Worm (Caenorhabditis elegans) whole organism, L4 larva: ENCODE results near the gene ipla-5.
A peak's percentile ranks its signal among the peaks of the same experiment; 100 is the strongest.

Source experiments
- F26F4.8 ChIP-seq: fragments of 200-800 bp; sonication (Bioruptor generic); conservative IDR thresholded peaks from 2 replicates; pipeline ENCODE4 v1.3.6; 2022; ENCODE audit warnings: missing genetic modification characterization, missing compliant biosample characterization
- F49E8.2 ChIP-seq: sonication (generic microtip); optimal IDR thresholded peaks from 2 replicates; lab custom pipeline; 2016; ENCODE audit warnings: missing compliant biosample characterization, mild to moderate bottlenecking, missing genetic modification characterization, borderline replicate concordance
- R02D3.7 ChIP-seq: fragments of 150-350 bp; sonication (generic microtip); optimal IDR thresholded peaks from 3 replicates; lab custom pipeline; 2014; ENCODE audit warnings: missing biosample characterization, missing genetic modification characterization
- Y105C5A.15 ChIP-seq: fragments of 200-800 bp; sonication (Bioruptor generic); IDR thresholded peaks from 2 replicates; pipeline ENCODE4 v1.3.6; 2022; ENCODE audit warnings: missing genetic modification characterization, missing compliant biosample characterization
- Y75B8A.6 ChIP-seq: fragments of 200-800 bp; sonication (Bioruptor generic); IDR thresholded peaks from 2 replicates; pipeline ENCODE4 v1.3.6; 2022; ENCODE audit warnings: missing genetic modification reagents, missing genetic modification characterization, missing compliant biosample characterization
- ZK546.5 ChIP-seq, 2 experiments: sonication (generic microtip); optimal IDR thresholded peaks; 2 replicates each; lab custom pipeline; 2017; ENCODE audit warnings: missing biosample characterization in 2 of 2, missing genetic modification characterization in 2 of 2
- ama-1 ChIP-seq: fragments of 150-350 bp; optimal IDR thresholded peaks from 2 replicates; lab custom pipeline; 2014; ENCODE audit warnings: inconsistent platforms, mixed read lengths
- arid-1 ChIP-seq: fragments of 200-800 bp; sonication (Bioruptor generic); conservative IDR thresholded peaks from 2 replicates; pipeline ENCODE4 v1.3.6; 2022; ENCODE audit warnings: missing genetic modification reagents, missing genetic modification characterization, missing compliant biosample characterization
- ceh-28 ChIP-seq: fragments of 150-350 bp; optimal IDR thresholded peaks from 2 replicates; lab custom pipeline; 2014; ENCODE audit warnings: missing biosample characterization, missing genetic modification reagents, missing genetic modification characterization
- ceh-82 ChIP-seq: sonication (generic microtip); optimal IDR thresholded peaks from 2 replicates; lab custom pipeline; 2017; ENCODE audit warnings: missing biosample characterization, missing genetic modification characterization
- ces-1 ChIP-seq: fragments of 150-350 bp; sonication (generic microtip); optimal IDR thresholded peaks from 4 replicates; lab custom pipeline; 2014; ENCODE audit warnings: missing biosample characterization, missing genetic modification reagents, missing genetic modification characterization
- cey-2 ChIP-seq: sonication (generic microtip); optimal IDR thresholded peaks from 3 replicates; lab custom pipeline; 2017; ENCODE audit warnings: missing genetic modification characterization, mild to moderate bottlenecking, missing compliant biosample characterization, antibody characterized with exemption, borderline replicate concordance; ENCODE audit not compliant: insufficient read depth
- ctbp-1 ChIP-seq: fragments of 200-800 bp; sonication (Bioruptor generic); IDR thresholded peaks from 2 replicates; pipeline ENCODE4 v1.3.6; 2022; ENCODE audit warnings: missing genetic modification reagents, missing genetic modification characterization, missing compliant biosample characterization
- daf-16 ChIP-seq, 3 experiments: sonication (generic microtip); optimal IDR thresholded peaks; 2 replicates each; lab custom pipeline; 2016 to 2017; ENCODE audit warnings: missing genetic modification characterization in 3 of 3, missing genetic modification reagents in 3 of 3, mild to moderate bottlenecking in 2 of 3, missing compliant biosample characterization in 2 of 3, missing biosample characterization in 1 of 3, moderate library complexity in 1 of 3
- daf-19 ChIP-seq: fragments of 200-800 bp; sonication (Bioruptor generic); conservative IDR thresholded peaks from 2 replicates; pipeline ENCODE4 v1.3.6; 2022; ENCODE audit warnings: missing genetic modification characterization, missing compliant biosample characterization
- dve-1 ChIP-seq: sonication (generic microtip); optimal IDR thresholded peaks from 2 replicates; lab custom pipeline; 2017; ENCODE audit warnings: antibody characterized with exemption, mild to moderate bottlenecking, missing genetic modification characterization, missing compliant biosample characterization; ENCODE audit not compliant: insufficient read depth
- egl-43 ChIP-seq: fragments of 200-800 bp; sonication (Bioruptor generic); IDR thresholded peaks from 2 replicates; pipeline ENCODE4 v1.3.6; 2022; ENCODE audit warnings: missing genetic modification reagents, missing genetic modification characterization, missing compliant biosample characterization
- gei-8 ChIP-seq: fragments of 200-800 bp; sonication (Bioruptor generic); optimal IDR thresholded peaks from 2 replicates; lab custom pipeline; 2018; ENCODE audit warnings: mild to moderate bottlenecking, missing genetic modification characterization, missing compliant biosample characterization
- hif-1 ChIP-seq, 2 experiments: sonication (generic microtip); optimal IDR thresholded peaks; 2 replicates each; lab custom pipeline; 2016 to 2017; ENCODE audit warnings: missing compliant biosample characterization in 2 of 2, missing genetic modification characterization in 2 of 2, missing genetic modification reagents in 2 of 2, missing genotype in 2 of 2, mild to moderate bottlenecking in 1 of 2
- hmg-1.1 ChIP-seq: fragments of 200-800 bp; sonication (Bioruptor generic); IDR thresholded peaks from 2 replicates; pipeline ENCODE4 v1.3.6; 2022; ENCODE audit warnings: missing genetic modification reagents, missing genetic modification characterization, missing compliant biosample characterization
- lim-7 ChIP-seq: fragments of 200-800 bp; sonication (Bioruptor generic); IDR thresholded peaks from 2 replicates; pipeline ENCODE4 v1.3.6; 2022; ENCODE audit warnings: missing genetic modification characterization, missing compliant biosample characterization
- lin-15B ChIP-seq: fragments of 150-350 bp; sonication (generic microtip); optimal IDR thresholded peaks from 3 replicates; lab custom pipeline; 2014; ENCODE audit warnings: missing biosample characterization, missing genetic modification characterization
- lin-38 ChIP-seq: fragments of 200-800 bp; sonication (Bioruptor generic); IDR thresholded peaks from 2 replicates; pipeline ENCODE4 v1.3.6; 2022; ENCODE audit warnings: missing genetic modification reagents, missing genetic modification characterization, missing compliant biosample characterization
- lsy-2 ChIP-seq, 2 experiments: fragments of 150-350 bp in 1 of 2; sonication (generic microtip) in 1 of 2; optimal IDR thresholded peaks; 2 replicates each; lab custom pipeline; 2014 to 2017; ENCODE audit warnings: missing biosample characterization in 2 of 2, missing genetic modification characterization in 2 of 2
- mdt-29 ChIP-seq: fragments of 200-800 bp; sonication (Bioruptor generic); IDR thresholded peaks from 2 replicates; pipeline ENCODE4 v1.3.6; 2022; ENCODE audit warnings: missing genetic modification reagents, missing genetic modification characterization, missing compliant biosample characterization
- mxl-2 ChIP-seq: fragments of 200-800 bp; sonication (Bioruptor generic); conservative IDR thresholded peaks from 2 replicates; pipeline ENCODE4 v1.3.6; 2022; ENCODE audit warnings: missing genetic modification reagents, missing genetic modification characterization, missing compliant biosample characterization
- mxl-3 ChIP-seq: fragments of 200-800 bp; sonication (Bioruptor generic); optimal IDR thresholded peaks from 2 replicates; lab custom pipeline; 2018; ENCODE audit warnings: mild to moderate bottlenecking, missing genetic modification characterization, missing compliant biosample characterization
- nhr-10 ChIP-seq: fragments of 150-350 bp; optimal IDR thresholded peaks from 2 replicates; lab custom pipeline; 2014; ENCODE audit warnings: missing biosample characterization, missing genetic modification characterization
- nhr-102 ChIP-seq: sonication (generic microtip); optimal IDR thresholded peaks from 2 replicates; lab custom pipeline; 2016; ENCODE audit warnings: mild to moderate bottlenecking, missing genetic modification characterization, moderate library complexity, missing compliant biosample characterization
- nhr-11 ChIP-seq: fragments of 150-350 bp; optimal IDR thresholded peaks from 2 replicates; lab custom pipeline; 2014; ENCODE audit warnings: missing biosample characterization, missing genetic modification characterization
- nhr-111 ChIP-seq: fragments of 200-800 bp; sonication (Bioruptor generic); optimal IDR thresholded peaks from 2 replicates; lab custom pipeline; 2018; ENCODE audit warnings: mild to moderate bottlenecking, missing genetic modification characterization, missing compliant biosample characterization
- nhr-41 ChIP-seq: fragments of 200-800 bp; sonication (Bioruptor generic); IDR thresholded peaks from 2 replicates; pipeline ENCODE4 v1.3.6; 2022; ENCODE audit warnings: missing genetic modification reagents, missing genetic modification characterization, missing compliant biosample characterization
- nhr-6 ChIP-seq: fragments of 150-350 bp; optimal IDR thresholded peaks from 2 replicates; lab custom pipeline; 2014; ENCODE audit warnings: missing biosample characterization, missing genetic modification characterization
- nhr-77 ChIP-seq: fragments of 150-350 bp; optimal IDR thresholded peaks from 2 replicates; lab custom pipeline; 2014; ENCODE audit warnings: missing biosample characterization, missing genetic modification characterization
- pha-4 ChIP-seq, 2 experiments: fragments of 150-350 bp in 1 of 2; fragments of 200-800 bp in 1 of 2; sonication (Bioruptor generic) in 1 of 2; IDR thresholded peaks in 1 of 2; optimal IDR thresholded peaks in 1 of 2; 2 replicates each; pipeline versions ENCODE4 v1.3.6 to Lab custom; 2014 to 2022; ENCODE audit warnings: missing genetic modification characterization in 2 of 2, missing genetic modification reagents in 2 of 2, missing biosample characterization in 1 of 2, missing compliant biosample characterization in 1 of 2
- rbr-2 ChIP-seq: sonication (generic microtip); optimal IDR thresholded peaks from 2 replicates; lab custom pipeline; 2016; ENCODE audit warnings: missing genotype, missing genetic modification characterization, missing compliant biosample characterization
- set-16 ChIP-seq: fragments of 200-800 bp; sonication (Bioruptor generic); IDR thresholded peaks from 2 replicates; pipeline ENCODE4 v1.3.6; 2022; ENCODE audit warnings: missing genetic modification reagents, missing genetic modification characterization, missing compliant biosample characterization
- skn-1 ChIP-seq: fragments of 150-350 bp; optimal IDR thresholded peaks from 2 replicates; lab custom pipeline; 2014; ENCODE audit warnings: missing biosample characterization, missing genetic modification characterization
- snpc-1.2 ChIP-seq: fragments of 200-800 bp; sonication (Bioruptor generic); IDR thresholded peaks from 2 replicates; pipeline ENCODE4 v1.3.6; 2022; ENCODE audit warnings: missing genetic modification reagents, missing genetic modification characterization, missing compliant biosample characterization
- spr-1 ChIP-seq: sonication (generic microtip); optimal IDR thresholded peaks from 2 replicates; lab custom pipeline; 2016; ENCODE audit warnings: mild to moderate bottlenecking, missing genetic modification characterization, missing compliant biosample characterization
- tra-1 ChIP-seq: fragments of 200-800 bp; sonication (Bioruptor generic); IDR thresholded peaks from 2 replicates; pipeline ENCODE4 v1.3.6; 2022; ENCODE audit warnings: missing genetic modification reagents, missing genetic modification characterization, missing compliant biosample characterization
- unc-130 ChIP-seq: sonication (generic microtip); optimal IDR thresholded peaks from 2 replicates; lab custom pipeline; 2016; ENCODE audit warnings: missing genetic modification reagents, missing genetic modification characterization, missing compliant biosample characterization
- unc-39 ChIP-seq: sonication (generic microtip); optimal IDR thresholded peaks from 2 replicates; lab custom pipeline; 2017; ENCODE audit warnings: missing biosample characterization, missing genetic modification characterization
- zfp-3 ChIP-seq: fragments of 200-800 bp; sonication (Bioruptor generic); conservative IDR thresholded peaks from 2 replicates; pipeline ENCODE4 v1.3.6; 2022; ENCODE audit warnings: missing genetic modification reagents, missing genetic modification characterization, missing compliant biosample characterization
- zip-11 ChIP-seq: fragments of 200-800 bp; sonication (Bioruptor generic); IDR thresholded peaks from 2 replicates; pipeline ENCODE4 v1.3.6; 2022; ENCODE audit warnings: missing genetic modification characterization, missing compliant biosample characterization
- zip-2 ChIP-seq: fragments of 150-350 bp; optimal IDR thresholded peaks from 2 replicates; lab custom pipeline; 2014; ENCODE audit warnings: missing biosample characterization, missing genetic modification characterization
- ztf-11 ChIP-seq: fragments of 150-350 bp; optimal IDR thresholded peaks from 2 replicates; lab custom pipeline; 2014; ENCODE audit warnings: missing biosample characterization, missing genetic modification characterization
- ztf-7 ChIP-seq: fragments of 150-350 bp; optimal IDR thresholded peaks from 2 replicates; lab custom pipeline; 2014; ENCODE audit warnings: missing biosample characterization, missing genetic modification characterization

Gene ipla-5

ce11 chrIV:8743654-8744332 is 28.7 kb downstream of the ipla-5 start, which contains the start of gene F21D5.7 (continued):
- TF ChIP-seq zip-11 (GFP tag; lab: Robert Waterston, UW) (no peak), ceh-28 (tag; lab: Kevin White, UChicago) (peak; percentile 33), nhr-6 (tag; lab: Kevin White, UChicago) (peak; percentile 46), nhr-10 (tag; lab: Kevin White, UChicago) (no peak), R02D3.7 (tag; lab: Kevin White, UChicago) (no peak), lin-38 (GFP tag; lab: Robert Waterston, UW) (peak; percentile 77), snpc-1.2 (GFP tag; lab: Robert Waterston, UW) (peak; percentile 53; the same call in 1 of the 2 replicates), Y75B8A.6 (GFP tag; lab: Robert Waterston, UW) (no peak), unc-39 (tag; lab: Kevin White, UChicago) (no peak), lsy-2 (tag; optimal IDR thresholded peaks at IDR 0.05; lab: Kevin White, UChicago) (peak in 1 of 2 experiments; percentile 90), nhr-111 (GFP tag; lab: Kevin White, UChicago) (no peak), set-16 (GFP tag; lab: Robert Waterston, UW) (no peak), ces-1 (GFP tag; lab: Kevin White, UChicago) (no peak), dve-1 (tag; lab: Kevin White, UChicago) (peak; percentile 91), egl-43 (GFP tag; lab: Robert Waterston, UW) (no peak), ZK546.5 (tag; optimal IDR thresholded peaks at IDR 0.05; lab: Kevin White, UChicago) (no peak), hif-1 (tag; optimal IDR thresholded peaks at IDR 0.05; lab: Kevin White, UChicago) (peak in 1 of 2 experiments; percentile 44), arid-1 (no peak), hmg-1.1 (GFP tag; lab: Robert Waterston, UW) (peak; percentile 34; the same call in 1 of the 2 replicates), skn-1 (no peak), mxl-2 (GFP tag; lab: Robert Waterston, UW) (no peak), cey-2 (tag; lab: Kevin White, UChicago) (no peak), ceh-82 (tag; lab: Kevin White, UChicago) (no peak), lin-15B (tag; lab: Kevin White, UChicago) (no peak), ama-1 (lab: Kevin White, UChicago) (no peak), rbr-2 (tag; lab: Kevin White, UChicago) (peak; percentile 64), F49E8.2 (tag; lab: Kevin White, UChicago) (no peak), gei-8 (GFP tag; lab: Kevin White, UChicago) (no peak), ztf-7 (tag; lab: Kevin White, UChicago) (peak; percentile 72), ztf-11 (tag; lab: Kevin White, UChicago) (no peak), zip-2 (no peak), nhr-41 (GFP tag; lab: Robert Waterston, UW) (no peak), nhr-11 (peak; percentile 12), Y105C5A.15 (no peak), nhr-102 (tag; lab: Kevin White, UChicago) (peak; percentile 74), ctbp-1 (peak; percentile 24; the same call in 1 of the 2 replicates), unc-130 (GFP tag; lab: Kevin White, UChicago) (peak; percentile 18), spr-1 (peak; percentile 46), tra-1 (no peak), F26F4.8 (GFP tag; lab: Robert Waterston, UW) (no peak), zfp-3 (GFP tag; lab: Robert Waterston, UW) (peak; percentile 35; the same call in 1 of the 2 replicates), nhr-77 (tag; lab: Kevin White, UChicago) (peak; percentile 58), mdt-29 (GFP tag; lab: Robert Waterston, UW) (no peak), mxl-3 (peak; percentile 15), daf-16 (GFP tag; optimal IDR thresholded peaks at IDR 0.05; lab: Kevin White, UChicago) (peak in 1 of 2 experiments; percentile 34), daf-16 (tag; optimal IDR thresholded peaks at IDR 0.05; lab: Kevin White, UChicago) (peak; percentile 70), pha-4 (GFP tag; IDR thresholded peaks at IDR 0.05; lab: Robert Waterston, UW) (peak; percentile 52; the same call in 1 of the 2 replicates), pha-4 (tag; optimal IDR thresholded peaks at IDR 0.05; lab: Kevin White, UChicago) (peak; percentile 80), daf-19 (GFP tag; lab: Robert Waterston, UW) (no peak), lim-7 (GFP tag; lab: Robert Waterston, UW) (no peak)
